Fruit fly (Drosophila melanogaster) whole organism: Measurements from ENCODE around the gene Flo2.

Experiments
- CG8478 ChIP-seq: fragments of >200 bp; optimal IDR thresholded peaks from 2 replicates; lab custom pipeline; 2018; ENCODE audit warnings: inconsistent platforms
- Dll ChIP-seq: fragments of >200 bp; optimal IDR thresholded peaks from 2 replicates; lab custom pipeline; 2017
- EcR ChIP-seq, 2 experiments: fragments of >200 bp; optimal IDR thresholded peaks; 2 replicates each; lab custom pipeline; 2017; ENCODE audit warnings: missing biosample characterization in 2 of 2, missing genetic modification characterization in 2 of 2, missing genetic modification reagents in 2 of 2
- pan ChIP-seq: fragments of >200 bp; optimal IDR thresholded peaks from 2 replicates; lab custom pipeline; 2017
- psq ChIP-seq: fragments of >200 bp; optimal IDR thresholded peaks from 2 replicates; lab custom pipeline; 2017
- usp ChIP-seq: fragments of >200 bp; optimal IDR thresholded peaks from 2 replicates; lab custom pipeline; 2017; ENCODE audit warnings: missing biosample characterization, missing genetic modification characterization, mixed read lengths

Gene Flo2

DNA sequence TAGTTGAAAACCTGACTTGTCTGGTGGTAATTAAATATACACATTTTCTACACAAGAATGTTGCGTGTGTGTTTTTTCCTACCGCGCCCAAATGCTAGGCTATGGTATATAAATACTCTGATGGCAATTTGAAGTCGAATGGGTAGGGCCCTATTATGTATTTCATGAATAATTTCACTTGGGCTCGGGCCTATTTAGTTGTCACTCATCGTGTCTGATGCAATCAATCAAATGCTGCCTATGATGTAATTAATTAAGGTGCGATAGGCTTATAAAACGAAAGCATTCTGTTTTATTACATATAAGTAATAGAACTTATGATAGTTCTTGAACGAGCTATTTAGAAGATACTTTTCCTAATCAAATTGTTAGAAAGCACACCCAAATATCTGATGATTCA is 23.3 kb downstream of the Flo2 start:
- no peak for TF ChIP-seq usp (GFP tag; lab: Kevin White, UChicago)
- no peak for TF ChIP-seq Dll
- no peak for TF ChIP-seq EcR (GFP tag; optimal IDR thresholded peaks at IDR 0.05; lab: Kevin White, UChicago)
- TF ChIP-seq pan (lab: Kevin White, UChicago) = no peak
- no peak for TF ChIP-seq psq (lab: Kevin White, UChicago)
- no peak for TF ChIP-seq CG8478

DNA sequence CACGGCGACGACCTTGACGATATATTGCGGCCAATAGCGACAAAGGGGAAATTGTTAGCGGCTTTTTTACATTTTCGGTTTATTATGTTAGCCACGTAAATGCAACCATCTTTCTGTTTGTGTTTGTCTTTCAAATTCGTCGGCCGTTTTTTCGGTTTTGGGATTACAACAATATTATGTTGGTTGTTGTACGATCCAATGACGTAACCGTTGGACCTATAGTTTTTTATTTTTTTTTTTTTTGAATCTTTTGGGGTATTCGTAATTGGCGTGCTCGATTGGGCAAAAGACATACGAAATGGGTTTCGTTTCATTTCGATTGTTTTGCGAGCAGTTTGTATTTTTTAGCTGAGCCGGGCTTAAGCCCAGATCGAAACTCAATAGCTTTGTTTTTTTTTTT is 27.7 kb downstream of the Flo2 start:
- TF ChIP-seq pan (lab: Kevin White, UChicago) = no peak
- no peak for TF ChIP-seq Dll
- no peak for TF ChIP-seq psq (lab: Kevin White, UChicago)
- TF ChIP-seq CG8478 = no peak
- TF ChIP-seq usp (GFP tag; lab: Kevin White, UChicago) = no peak
- TF ChIP-seq EcR (GFP tag; optimal IDR thresholded peaks at IDR 0.05; lab: Kevin White, UChicago) = no peak

DNA sequence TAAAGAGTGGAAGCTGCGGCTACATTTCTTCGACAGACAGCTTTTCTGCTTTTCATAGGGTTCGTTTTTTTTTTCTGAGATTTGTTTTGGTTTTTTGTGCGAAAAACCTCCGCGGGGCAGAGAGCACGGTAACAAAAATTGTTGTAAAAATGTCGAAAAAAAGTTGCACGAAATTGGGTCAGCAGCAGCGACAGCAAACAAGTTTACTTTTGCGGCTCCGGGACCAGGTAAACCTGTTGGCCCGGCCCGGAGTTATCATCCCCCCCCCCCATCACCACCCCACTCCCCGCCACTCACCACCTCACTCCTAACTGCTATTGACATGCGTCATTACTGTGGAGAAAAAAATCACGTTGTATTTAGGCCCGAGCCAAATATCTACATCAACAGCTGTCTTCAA is 29.2 kb downstream of the Flo2 start:
- TF ChIP-seq EcR (GFP tag; optimal IDR thresholded peaks at IDR 0.05; lab: Kevin White, UChicago) (no peak), CG8478 (no peak), pan (lab: Kevin White, UChicago) (no peak), Dll (no peak), usp (GFP tag; lab: Kevin White, UChicago) (no peak), psq (lab: Kevin White, UChicago) (no peak)

DNA sequence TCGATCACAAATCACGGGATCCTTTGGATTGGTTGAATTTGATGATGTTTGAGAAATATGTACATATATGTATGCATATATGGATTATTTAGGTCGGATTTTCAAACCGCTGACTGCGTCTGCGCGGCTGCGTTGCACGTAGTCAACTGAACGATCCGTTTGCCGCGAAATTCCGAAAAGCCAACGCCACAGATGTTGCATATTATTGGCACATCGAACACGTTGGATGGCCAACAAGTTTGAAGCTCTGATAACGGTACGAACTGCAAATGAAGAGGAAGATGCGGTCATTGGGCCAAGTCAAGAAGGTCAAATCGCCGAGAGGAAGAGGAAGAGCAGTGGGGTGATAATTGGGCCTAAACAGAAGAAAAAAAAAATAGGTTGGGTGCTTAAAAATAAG is 31.9 kb downstream of the Flo2 start, which contains the start of gene CG9518:
Gene CG9518, minus strand, starts transcription at position 154 of the 400 bp plus-strand sequence.
- TF ChIP-seq Dll = no peak
- TF ChIP-seq EcR (GFP tag; optimal IDR thresholded peaks at IDR 0.05; lab: Kevin White, UChicago) = no peak
- TF ChIP-seq CG8478 = no peak
- no peak for TF ChIP-seq usp (GFP tag; lab: Kevin White, UChicago)

DNA sequence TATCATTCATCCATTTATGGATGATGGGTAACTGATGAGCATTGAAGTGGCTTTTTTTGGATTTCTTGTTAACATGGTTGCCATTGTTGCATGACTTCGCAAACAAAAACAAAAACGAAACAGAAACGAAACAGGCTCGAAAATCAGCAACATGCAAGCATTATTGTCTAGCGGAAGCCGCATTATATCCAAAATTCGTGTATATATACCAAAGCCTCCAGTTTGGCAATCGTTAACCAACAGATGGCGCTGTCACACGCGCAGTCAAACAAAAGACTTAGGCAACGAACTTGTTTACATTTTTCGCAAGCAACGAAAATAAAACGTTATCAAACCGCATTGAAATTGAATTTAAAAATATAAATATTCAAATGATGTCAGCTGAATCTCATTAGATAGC is 39.7 kb downstream of the Flo2 start:
- TF ChIP-seq pan (lab: Kevin White, UChicago) = no peak
- no peak for TF ChIP-seq Dll
- TF ChIP-seq psq (lab: Kevin White, UChicago) = no peak
- TF ChIP-seq CG8478 = no peak
- no peak for TF ChIP-seq EcR (GFP tag; optimal IDR thresholded peaks at IDR 0.05; lab: Kevin White, UChicago)
- no peak for TF ChIP-seq usp (GFP tag; lab: Kevin White, UChicago)

DNA sequence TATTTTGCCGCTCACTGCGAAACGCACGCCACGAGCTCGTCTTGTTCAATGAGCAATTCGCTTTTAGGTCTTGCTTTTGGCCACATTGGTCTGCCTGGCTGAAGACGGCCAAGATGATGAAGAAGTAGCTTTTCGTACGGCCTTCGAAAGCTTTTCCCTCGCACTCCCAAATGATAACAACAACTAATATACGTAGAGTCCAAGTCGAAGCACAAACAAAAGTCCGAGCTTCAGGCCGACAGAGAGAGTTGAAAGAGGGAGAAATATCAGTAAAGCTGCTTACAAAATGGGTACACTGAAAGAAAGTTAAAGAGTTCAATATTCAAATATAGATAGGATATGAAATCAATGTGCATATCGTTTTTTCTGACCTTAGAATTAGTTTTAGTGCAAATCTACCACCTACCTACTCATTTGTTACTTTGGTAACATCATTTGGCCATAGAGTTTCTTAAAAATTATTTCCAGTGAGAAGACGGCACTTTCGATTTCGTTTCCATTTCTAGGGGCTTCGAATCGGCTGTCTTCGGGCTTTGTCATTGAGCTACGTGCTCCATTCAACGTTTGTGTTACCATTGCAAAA is 43.5 kb downstream of the Flo2 start, which contains the start of the genes CG45064 and CG45065:
Gene CG45064, minus strand, starts transcription at position 51 of the 583 bp plus-strand sequence.
Gene CG45065, minus strand, starts transcription at position 51 of the 583 bp plus-strand sequence.
- TF ChIP-seq usp (GFP tag; lab: Kevin White, UChicago) (no peak), CG8478 (no peak), pan (lab: Kevin White, UChicago) (no peak), EcR (GFP tag; optimal IDR thresholded peaks at IDR 0.05; lab: Kevin White, UChicago) (no peak), Dll (no peak), psq (lab: Kevin White, UChicago) (no peak)

DNA sequence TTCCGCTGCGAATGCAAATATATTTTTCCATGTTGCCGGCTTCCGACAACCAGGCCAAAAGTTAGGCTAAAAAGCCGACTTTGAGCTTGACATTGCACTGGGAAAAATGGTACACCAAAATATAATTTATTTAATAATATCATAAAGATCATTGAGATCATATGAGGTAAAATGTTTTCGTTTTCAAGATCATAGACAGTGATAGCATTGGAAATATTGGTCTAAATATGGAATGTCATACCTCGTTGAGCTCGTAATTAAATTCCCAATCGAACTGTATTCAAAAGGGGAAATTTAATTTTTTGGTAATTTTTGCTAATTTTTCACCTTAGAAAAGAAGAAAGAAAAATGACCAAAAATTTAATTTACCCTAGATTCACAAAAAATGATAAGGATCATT is 44.8 kb downstream of the Flo2 start:
- TF ChIP-seq Dll = no peak
- no peak for TF ChIP-seq usp (GFP tag; lab: Kevin White, UChicago)
- TF ChIP-seq psq (lab: Kevin White, UChicago) = no peak
- no peak for TF ChIP-seq CG8478
- no peak for TF ChIP-seq EcR (GFP tag; optimal IDR thresholded peaks at IDR 0.05; lab: Kevin White, UChicago)
- no peak for TF ChIP-seq pan (lab: Kevin White, UChicago)

DNA sequence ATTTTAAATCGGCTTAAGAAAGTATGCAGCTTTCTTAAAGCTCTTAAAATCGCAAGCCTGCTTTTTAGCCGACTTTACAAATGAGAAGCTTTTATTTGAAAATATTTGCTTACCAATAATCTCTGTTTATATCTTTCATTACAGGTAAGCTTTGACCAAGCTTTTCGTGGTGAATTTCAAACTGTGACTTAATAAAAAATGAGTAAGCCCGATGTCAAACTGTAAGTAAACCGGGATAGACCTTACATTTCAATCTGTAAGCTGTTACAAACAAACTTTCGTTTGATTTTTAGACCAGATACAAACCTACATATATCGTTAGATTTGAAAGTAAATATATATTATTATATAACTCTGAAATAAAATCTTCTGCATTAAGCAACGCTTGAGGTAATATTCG is 46.4 kb downstream of the Flo2 start:
- TF ChIP-seq CG8478 (no peak), Dll (no peak), pan (lab: Kevin White, UChicago) (no peak), psq (lab: Kevin White, UChicago) (no peak), EcR (GFP tag; optimal IDR thresholded peaks at IDR 0.05; lab: Kevin White, UChicago) (no peak), usp (GFP tag; lab: Kevin White, UChicago) (no peak)

DNA sequence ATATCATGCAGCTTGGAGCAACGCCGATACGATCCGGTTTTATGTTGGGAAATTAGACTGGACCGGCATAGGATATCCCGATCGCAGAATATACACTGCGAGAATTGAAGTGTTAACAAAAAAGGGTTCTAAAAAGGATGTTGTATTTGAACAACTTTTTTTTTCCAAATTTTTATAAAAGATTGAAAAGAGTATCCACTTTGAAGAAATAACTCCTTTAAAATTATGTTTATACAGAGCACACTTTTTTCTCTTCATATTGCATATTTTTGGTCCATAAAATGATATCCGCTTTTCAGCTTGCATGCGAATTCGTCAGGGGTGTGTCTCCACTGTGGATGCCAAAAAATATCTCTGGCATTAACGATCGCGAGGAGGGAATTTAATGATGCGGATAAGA is 53.1 kb downstream of the Flo2 start:
- TF ChIP-seq pan (lab: Kevin White, UChicago) = no peak
- no peak for TF ChIP-seq EcR (GFP tag; optimal IDR thresholded peaks at IDR 0.05; lab: Kevin White, UChicago)
- no peak for TF ChIP-seq Dll
- TF ChIP-seq CG8478 = no peak
- no peak for TF ChIP-seq usp (GFP tag; lab: Kevin White, UChicago)
- TF ChIP-seq psq (lab: Kevin White, UChicago) = no peak

DNA sequence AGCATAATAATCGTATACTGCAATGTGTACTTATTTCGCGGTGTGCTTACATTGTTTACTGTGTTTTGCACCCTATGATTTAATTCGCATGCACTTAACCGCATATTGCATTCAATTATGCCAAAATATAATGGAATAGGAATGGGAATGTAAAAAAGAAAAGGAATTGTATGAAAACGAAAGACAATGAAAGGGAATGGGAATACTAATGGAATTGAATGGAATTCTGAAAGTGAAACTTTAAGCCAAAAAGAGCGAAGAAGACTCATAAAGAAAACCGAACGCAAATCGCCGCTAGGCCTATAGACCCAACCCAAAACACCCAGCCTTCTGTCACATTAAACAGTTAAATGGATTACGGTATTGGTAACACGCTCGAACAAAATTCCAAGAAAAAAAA is 54.7 kb downstream of the Flo2 start:
- TF ChIP-seq usp (GFP tag; lab: Kevin White, UChicago) (no peak), pan (lab: Kevin White, UChicago) (no peak), psq (lab: Kevin White, UChicago) (no peak), CG8478 (no peak), EcR (GFP tag; optimal IDR thresholded peaks at IDR 0.05; lab: Kevin White, UChicago) (no peak), Dll (no peak)

DNA sequence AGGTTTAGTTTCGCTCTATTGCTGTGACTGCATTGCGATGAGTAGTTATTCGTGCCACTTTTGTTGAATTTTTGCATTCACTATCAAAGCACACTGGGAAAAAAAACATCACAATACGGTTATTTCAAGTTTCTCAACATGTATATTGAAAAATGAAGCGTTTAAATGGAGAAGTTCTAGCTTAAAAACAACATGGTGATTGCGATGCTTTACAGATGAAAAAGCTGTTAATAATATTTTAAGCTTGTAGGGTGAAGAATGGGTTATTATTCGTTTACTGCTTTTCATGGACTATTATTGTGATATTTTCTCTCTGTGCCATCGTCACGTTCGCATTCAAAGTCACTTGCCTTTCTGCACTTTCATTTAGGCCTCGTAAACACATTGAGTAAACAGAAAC is 57.1 kb downstream of the Flo2 start:
- TF ChIP-seq EcR (GFP tag; optimal IDR thresholded peaks at IDR 0.05; lab: Kevin White, UChicago) = no peak
- TF ChIP-seq pan (lab: Kevin White, UChicago) = no peak
- no peak for TF ChIP-seq psq (lab: Kevin White, UChicago)
- no peak for TF ChIP-seq Dll
- no peak for TF ChIP-seq usp (GFP tag; lab: Kevin White, UChicago)
- TF ChIP-seq CG8478 = no peak

DNA sequence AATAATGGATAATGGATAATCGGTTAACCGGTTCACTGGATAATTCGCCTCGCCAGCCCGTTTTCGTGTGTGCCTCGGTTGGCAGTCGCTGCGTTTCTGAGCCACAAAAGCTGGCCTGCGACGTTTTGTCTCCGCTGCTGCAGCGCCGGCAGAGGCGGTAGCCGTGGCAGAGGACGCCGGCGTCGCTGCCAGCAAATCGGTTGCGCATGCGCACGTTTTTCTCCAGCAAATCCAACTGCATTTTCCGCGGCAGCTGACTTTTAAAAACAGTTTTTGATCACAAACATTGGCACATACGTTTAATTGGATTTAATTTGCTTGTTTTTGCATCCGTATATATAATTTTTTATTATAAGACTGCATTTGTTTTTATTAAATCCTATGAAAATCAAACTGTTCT is 57.6 kb downstream of the Flo2 start, which contains the start of gene CG9514:
Gene CG9514, minus strand, starts transcription at position 101 of the 400 bp plus-strand sequence.
- TF ChIP-seq CG8478 (no peak), usp (GFP tag; lab: Kevin White, UChicago) (no peak), EcR (GFP tag; optimal IDR thresholded peaks at IDR 0.05; lab: Kevin White, UChicago) (no peak), psq (lab: Kevin White, UChicago) (no peak), pan (lab: Kevin White, UChicago) (no peak), Dll (no peak)
